Worm (Caenorhabditis elegans) whole organism, late embryonic: ENCODE results near the gene fli-1.

Experiments
- ama-1 ChIP-seq: fragments of 150-350 bp; optimal IDR thresholded peaks from 2 replicates; lab custom pipeline; 2014
- ceh-18 ChIP-seq: sonication (generic microtip); optimal IDR thresholded peaks from 2 replicates; lab custom pipeline; 2016; ENCODE audit warnings: missing genetic modification characterization, missing compliant biosample characterization
- ceh-30 ChIP-seq: fragments of 150-350 bp; optimal IDR thresholded peaks from 2 replicates; lab custom pipeline; 2014; ENCODE audit warnings: missing biosample characterization, missing genetic modification characterization
- ceh-34 ChIP-seq: sonication (generic microtip); optimal IDR thresholded peaks from 2 replicates; lab custom pipeline; 2016; ENCODE audit warnings: mild to moderate bottlenecking, missing genetic modification characterization, missing compliant biosample characterization
- dve-1 ChIP-seq: sonication (generic microtip); optimal IDR thresholded peaks from 2 replicates; lab custom pipeline; 2017; ENCODE audit warnings: antibody characterized with exemption, mild to moderate bottlenecking, missing genetic modification characterization, missing compliant biosample characterization
- elt-2 ChIP-seq: sonication (generic microtip); optimal IDR thresholded peaks from 2 replicates; lab custom pipeline; 2016; ENCODE audit warnings: missing genetic modification reagents, missing genetic modification characterization, missing compliant biosample characterization
- ets-4 ChIP-seq: sonication (generic microtip); optimal IDR thresholded peaks from 2 replicates; lab custom pipeline; 2016; ENCODE audit warnings: missing genetic modification characterization, missing compliant biosample characterization
- gmeb-2 ChIP-seq: sonication (generic microtip); optimal IDR thresholded peaks from 2 replicates; lab custom pipeline; 2016; ENCODE audit warnings: missing genetic modification characterization, inconsistent platforms, missing compliant biosample characterization
- lin-11 ChIP-seq: fragments of 200-800 bp; sonication (Bioruptor generic); optimal IDR thresholded peaks from 2 replicates; lab custom pipeline; 2018; ENCODE audit warnings: mild to moderate bottlenecking, missing genetic modification characterization, missing compliant biosample characterization
- nfya-1 ChIP-seq: sonication (generic microtip); optimal IDR thresholded peaks from 2 replicates; lab custom pipeline; 2017; ENCODE audit warnings: missing genetic modification characterization, mild to moderate bottlenecking, missing compliant biosample characterization, antibody characterized with exemption, moderate library complexity
- nhr-11 ChIP-seq: fragments of 150-350 bp; optimal IDR thresholded peaks from 2 replicates; lab custom pipeline; 2014; ENCODE audit warnings: missing biosample characterization, missing genetic modification characterization
- ztf-16 ChIP-seq: sonication (generic microtip); optimal IDR thresholded peaks from 2 replicates; lab custom pipeline; 2017; ENCODE audit warnings: missing genetic modification characterization, missing compliant biosample characterization

ce11 chrIII:8650235-8650817 is 33.2 kb downstream of the fli-1 start, which contains the start of gene flp-23:
- TF ChIP-seq ama-1 (lab: Kevin White, UChicago), result no peak
- peak; percentile 63 for TF ChIP-seq elt-2 (tag; lab: Kevin White, UChicago)
- peak; percentile 78 for TF ChIP-seq gmeb-2 (tag; lab: Kevin White, UChicago)
- TF ChIP-seq nhr-11 (tag; lab: Kevin White, UChicago), result no peak
- peak; percentile 55 for TF ChIP-seq nfya-1 (tag; lab: Kevin White, UChicago)
- peak; percentile 39 for TF ChIP-seq ceh-18
- peak; percentile 62 for TF ChIP-seq dve-1 (tag; lab: Kevin White, UChicago)
- TF ChIP-seq ceh-30 (tag; lab: Kevin White, UChicago), result no peak
- peak; percentile 53 for TF ChIP-seq ztf-16
- peak; percentile 6 for TF ChIP-seq ets-4
- peak; percentile 66 for TF ChIP-seq lin-11 (tag; lab: Kevin White, UChicago)
- peak; percentile 65 for TF ChIP-seq ceh-34 (tag; lab: Kevin White, UChicago)
